Worm (Caenorhabditis elegans) whole organism, L3 larva: ENCODE results near the gene clic-1.

Source experiments
- ZK546.5 ChIP-seq: sonication (generic microtip); optimal IDR thresholded peaks from 2 replicates; lab custom pipeline; 2017; ENCODE audit warnings: missing biosample characterization, missing genetic modification characterization
- aly-2 ChIP-seq: fragments of 150-350 bp; optimal IDR thresholded peaks from 2 replicates; lab custom pipeline; 2014; ENCODE audit warnings: missing biosample characterization, missing genetic modification characterization
- ama-1 ChIP-seq: fragments of 150-350 bp; optimal IDR thresholded peaks from 2 replicates; lab custom pipeline; 2018
- ceh-16 ChIP-seq: sonication (generic microtip); optimal IDR thresholded peaks from 2 replicates; lab custom pipeline; 2017; ENCODE audit warnings: missing biosample characterization, missing genetic modification characterization
- ceh-28 ChIP-seq: fragments of 150-350 bp; optimal IDR thresholded peaks from 2 replicates; lab custom pipeline; 2014; ENCODE audit warnings: missing biosample characterization, missing genetic modification reagents, missing genetic modification characterization
- ceh-82 ChIP-seq: fragments of 150-350 bp; optimal IDR thresholded peaks from 2 replicates; lab custom pipeline; 2014; ENCODE audit warnings: missing biosample characterization, missing genetic modification characterization
- ceh-9 ChIP-seq: sonication (generic microtip); optimal IDR thresholded peaks from 2 replicates; lab custom pipeline; 2018; ENCODE audit warnings: missing biosample characterization, missing genetic modification characterization
- daf-12 ChIP-seq: fragments of 150-350 bp; optimal IDR thresholded peaks from 2 replicates; lab custom pipeline; 2014; ENCODE audit warnings: missing biosample characterization, missing genetic modification reagents, missing genetic modification characterization
- egl-27 ChIP-seq: sonication (generic microtip); optimal IDR thresholded peaks from 4 replicates; lab custom pipeline; 2017; ENCODE audit warnings: missing biosample characterization, missing genetic modification reagents, missing genetic modification characterization
- egl-5 ChIP-seq: fragments of 150-350 bp; optimal IDR thresholded peaks from 2 replicates; lab custom pipeline; 2017; ENCODE audit warnings: missing biosample characterization, missing genetic modification reagents, missing genetic modification characterization, inconsistent platforms
- elt-1 ChIP-seq: fragments of 150-350 bp; optimal IDR thresholded peaks from 2 replicates; lab custom pipeline; 2014; ENCODE audit warnings: missing biosample characterization, missing genetic modification characterization
- elt-2 ChIP-seq: sonication (generic microtip); optimal IDR thresholded peaks from 2 replicates; lab custom pipeline; 2016; ENCODE audit warnings: missing genetic modification reagents, mild to moderate bottlenecking, missing genetic modification characterization, missing compliant biosample characterization
- elt-3 ChIP-seq, 3 experiments: fragments of 150-350 bp in 1 of 3; sonication (generic microtip) in 2 of 3; optimal IDR thresholded peaks; 2 replicates in 2 of 3; 4 replicates in 1 of 3; lab custom pipeline; 2014 to 2017; ENCODE audit warnings: missing biosample characterization in 3 of 3, missing genetic modification characterization in 3 of 3
- eor-1 ChIP-seq, 2 experiments: fragments of 150-350 bp; optimal IDR thresholded peaks; 2 replicates each; lab custom pipeline; 2014 to 2018; ENCODE audit warnings: missing biosample characterization in 2 of 2, missing genetic modification characterization in 2 of 2
- fkh-10 ChIP-seq: sonication (generic microtip); optimal IDR thresholded peaks from 2 replicates; lab custom pipeline; 2017; ENCODE audit warnings: missing biosample characterization, missing genetic modification reagents, missing genetic modification characterization
- fkh-2 ChIP-seq: fragments of 150-350 bp; optimal IDR thresholded peaks from 2 replicates; lab custom pipeline; 2014; ENCODE audit warnings: missing biosample characterization, missing genetic modification reagents, missing genetic modification characterization
- fos-1 ChIP-seq: fragments of 150-350 bp; optimal IDR thresholded peaks from 2 replicates; lab custom pipeline; 2014; ENCODE audit warnings: missing biosample characterization, missing genetic modification characterization
- hmg-11 ChIP-seq: sonication (generic microtip); optimal IDR thresholded peaks from 2 replicates; lab custom pipeline; 2016; ENCODE audit warnings: missing genetic modification characterization, missing compliant biosample characterization
- jun-1 ChIP-seq: fragments of 150-350 bp; optimal IDR thresholded peaks from 2 replicates; lab custom pipeline; 2014; ENCODE audit warnings: missing biosample characterization, missing genetic modification reagents, missing genetic modification characterization
- lin-15B ChIP-seq: fragments of 150-350 bp; optimal IDR thresholded peaks from 2 replicates; lab custom pipeline; 2014; ENCODE audit warnings: missing biosample characterization, missing genetic modification characterization
- lin-39 ChIP-seq: fragments of 150-350 bp; optimal IDR thresholded peaks from 2 replicates; lab custom pipeline; 2018; ENCODE audit warnings: missing biosample characterization, missing genetic modification reagents, missing genetic modification characterization
- lsy-12 ChIP-seq: sonication (generic microtip); optimal IDR thresholded peaks from 2 replicates; lab custom pipeline; 2016; ENCODE audit warnings: mild to moderate bottlenecking, missing genetic modification characterization, missing compliant biosample characterization
- mdl-1 ChIP-seq: fragments of 150-350 bp; optimal IDR thresholded peaks from 2 replicates; lab custom pipeline; 2014; ENCODE audit warnings: missing biosample characterization, missing genetic modification characterization
- mml-1 ChIP-seq: fragments of 150-350 bp; sonication (generic microtip); optimal IDR thresholded peaks from 3 replicates; lab custom pipeline; 2014; ENCODE audit warnings: missing biosample characterization, missing genetic modification characterization
- nfya-1 ChIP-seq: sonication (generic microtip); optimal IDR thresholded peaks from 2 replicates; lab custom pipeline; 2017; ENCODE audit warnings: missing genetic modification characterization, mild to moderate bottlenecking, missing compliant biosample characterization, antibody characterized with exemption, moderate library complexity; ENCODE audit not compliant: insufficient read depth
- nhr-11 ChIP-seq: fragments of 150-350 bp; optimal IDR thresholded peaks from 2 replicates; lab custom pipeline; 2014; ENCODE audit warnings: missing biosample characterization, missing genetic modification characterization
- nhr-12 ChIP-seq: fragments of 150-350 bp; optimal IDR thresholded peaks from 2 replicates; lab custom pipeline; 2014; ENCODE audit warnings: missing biosample characterization, missing genetic modification characterization
- nhr-23 ChIP-seq: fragments of 150-350 bp; optimal IDR thresholded peaks from 2 replicates; lab custom pipeline; 2014; ENCODE audit warnings: missing biosample characterization, missing genetic modification reagents, missing genetic modification characterization
- nhr-25 ChIP-seq: sonication (generic microtip); optimal IDR thresholded peaks from 2 replicates; lab custom pipeline; 2017; ENCODE audit warnings: missing biosample characterization, missing genetic modification characterization
- nhr-28 ChIP-seq: fragments of 150-350 bp; optimal IDR thresholded peaks from 2 replicates; lab custom pipeline; 2014; ENCODE audit warnings: missing biosample characterization, missing genetic modification characterization
- nhr-43 ChIP-seq: sonication (generic microtip); optimal IDR thresholded peaks from 2 replicates; lab custom pipeline; 2016; ENCODE audit warnings: mild to moderate bottlenecking, missing genetic modification characterization, missing compliant biosample characterization; ENCODE audit not compliant: poor library complexity, severe bottlenecking
- nhr-67 ChIP-seq: fragments of 150-350 bp; optimal IDR thresholded peaks from 2 replicates; lab custom pipeline; 2014; ENCODE audit warnings: missing biosample characterization, missing genetic modification characterization
- nhr-76 ChIP-seq: fragments of 150-350 bp; sonication (generic microtip); optimal IDR thresholded peaks from 5 replicates; lab custom pipeline; 2014; ENCODE audit warnings: missing biosample characterization, missing genetic modification characterization
- nhr-77 ChIP-seq: fragments of 150-350 bp; optimal IDR thresholded peaks from 2 replicates; lab custom pipeline; 2014; ENCODE audit warnings: missing biosample characterization, missing genetic modification characterization
- pha-4 ChIP-seq: fragments of 150-350 bp; optimal IDR thresholded peaks from 2 replicates; lab custom pipeline; 2014; ENCODE audit warnings: missing biosample characterization, missing genetic modification reagents, missing genetic modification characterization
- pqm-1 ChIP-seq: fragments of 150-350 bp; optimal IDR thresholded peaks from 2 replicates; lab custom pipeline; 2017; ENCODE audit warnings: missing biosample characterization, missing genetic modification characterization, inconsistent platforms
- skn-1 ChIP-seq: fragments of 150-350 bp; optimal IDR thresholded peaks from 2 replicates; lab custom pipeline; 2014; ENCODE audit warnings: missing biosample characterization, missing genetic modification characterization
- snpc-4 ChIP-seq: fragments of 150-350 bp; optimal IDR thresholded peaks from 2 replicates; lab custom pipeline; 2014; ENCODE audit warnings: missing biosample characterization, missing genetic modification characterization
- tbx-2 ChIP-seq: sonication (generic microtip); optimal IDR thresholded peaks from 2 replicates; lab custom pipeline; 2016; ENCODE audit warnings: mild to moderate bottlenecking, missing genetic modification characterization, missing compliant biosample characterization
- unc-39 ChIP-seq: sonication (generic microtip); optimal IDR thresholded peaks from 4 replicates; lab custom pipeline; 2017; ENCODE audit warnings: missing biosample characterization, missing genetic modification characterization
- unc-62 ChIP-seq: fragments of 150-350 bp; sonication (generic microtip); optimal IDR thresholded peaks from 4 replicates; lab custom pipeline; 2014; ENCODE audit warnings: missing biosample characterization, missing genetic modification reagents, missing genetic modification characterization
- zag-1 ChIP-seq: fragments of 150-350 bp; optimal IDR thresholded peaks from 2 replicates; lab custom pipeline; 2014; ENCODE audit warnings: missing biosample characterization, missing genetic modification characterization
- ztf-11 ChIP-seq: fragments of 150-350 bp; optimal IDR thresholded peaks from 2 replicates; lab custom pipeline; 2014; ENCODE audit warnings: missing biosample characterization, missing genetic modification characterization
- ztf-4 ChIP-seq: fragments of 150-350 bp; optimal IDR thresholded peaks from 2 replicates; lab custom pipeline; 2014; ENCODE audit warnings: missing biosample characterization, missing genetic modification characterization

The clic-1 gene

ce11 chrV:7781511-7781910, 46.8 kb upstream of the clic-1 start, which contains the start of gene cyp-32A1:
Gene cyp-32A1 (plus strand): TSS chrV:7781811.
- TF ChIP-seq ztf-4 (tag; lab: Kevin White, UChicago) (no peak), nhr-67 (tag; lab: Kevin White, UChicago) (no peak), lin-15B (no peak), zag-1 (no peak)

DNA sequence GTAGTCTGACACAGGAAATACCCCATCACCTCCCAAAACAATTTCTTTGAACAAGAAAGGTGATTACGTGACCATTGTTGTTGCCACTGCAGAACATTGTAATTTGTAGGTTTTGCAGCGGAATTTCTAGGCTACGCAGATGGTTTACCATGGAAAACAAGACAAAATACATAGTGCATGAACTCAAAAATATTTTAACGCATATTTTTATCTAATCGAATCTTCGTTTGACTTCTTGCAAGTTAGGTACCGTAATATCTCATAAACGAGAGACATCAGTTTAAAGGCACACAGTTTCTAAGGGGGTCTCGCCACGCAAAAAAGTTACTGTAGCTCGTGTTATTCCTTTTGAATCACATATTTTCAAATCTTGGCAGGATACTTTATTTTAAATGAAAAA, 44.3 kb upstream of the clic-1 start:
- TF ChIP-seq nhr-67 (tag; lab: Kevin White, UChicago) (no peak), eor-1 (tag; optimal IDR thresholded peaks at IDR 0.05; lab: Kevin White, UChicago) (no peak), daf-12 (no peak), unc-39 (tag; lab: Kevin White, UChicago) (no peak), unc-62 (GFP tag; lab: Kevin White, UChicago) (no peak), nhr-43 (tag; lab: Kevin White, UChicago) (no peak), elt-2 (tag; lab: Kevin White, UChicago) (no peak), elt-3 (tag; optimal IDR thresholded peaks at IDR 0.05; lab: Kevin White, UChicago) (no peak), egl-5 (tag; lab: Kevin White, UChicago) (no peak), skn-1 (tag; lab: Kevin White, UChicago) (no peak)

ce11 chrV:7777098-7777497, 42.4 kb upstream of the clic-1 start, which contains the start of gene C26F1.3:
Gene C26F1.3 (plus strand): TSS chrV:7777300.
- TF ChIP-seq fos-1 (tag; lab: Kevin White, UChicago) (no peak), ceh-28 (tag; lab: Kevin White, UChicago) (no peak), fkh-2 (no peak), egl-5 (tag; lab: Kevin White, UChicago) (no peak), nhr-11 (tag; lab: Kevin White, UChicago) (no peak), mdl-1 (tag; lab: Kevin White, UChicago) (no peak), nhr-67 (tag; lab: Kevin White, UChicago) (no peak), nhr-12 (tag; lab: Kevin White, UChicago) (no peak), pqm-1 (tag; lab: Kevin White, UChicago) (no peak), ceh-16 (tag; lab: Kevin White, UChicago) (no peak), ztf-11 (tag; lab: Kevin White, UChicago) (no peak), fkh-10 (GFP tag; lab: Kevin White, UChicago) (no peak)

DNA sequence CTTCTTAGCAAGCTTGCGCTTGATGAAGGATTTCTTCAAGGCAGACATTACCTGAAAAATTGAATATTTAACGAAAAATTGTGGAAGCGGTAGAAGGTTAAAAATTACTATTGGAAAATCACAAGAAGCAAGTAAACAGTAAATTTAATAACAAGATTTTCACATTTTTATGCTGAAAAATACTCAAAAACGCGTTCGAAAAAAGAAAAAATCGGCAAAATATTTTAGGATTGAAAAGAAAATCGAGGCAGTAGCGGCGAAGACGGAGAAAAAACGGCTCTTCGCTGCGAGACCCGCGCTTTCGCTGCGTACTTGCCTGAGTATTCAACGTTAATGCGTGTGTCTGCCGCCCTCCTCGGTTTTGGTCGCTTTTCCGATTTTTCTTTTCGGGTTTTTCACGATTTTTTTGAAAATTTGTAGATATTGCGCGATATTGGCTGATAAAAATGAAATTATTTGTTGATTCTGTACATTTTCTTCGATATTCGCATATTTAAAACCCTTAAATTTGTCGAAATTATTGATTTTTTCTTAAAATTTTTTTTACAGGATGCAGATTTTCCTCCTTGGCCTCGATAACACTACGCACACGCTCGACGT, 41.4 kb upstream of the clic-1 start, which contains the start of the genes rpl-39 and rps-30:
rpl-39 (minus strand) TSS at position 51 of the 600 bp plus-strand sequence.
rps-30 (plus strand) TSS at position 550 of the 600 bp plus-strand sequence.
- TF ChIP-seq mml-1 (tag; lab: Kevin White, UChicago) = no peak
- peak; percentile 41 for TF ChIP-seq tbx-2 (tag; lab: Kevin White, UChicago)
- TF ChIP-seq pha-4 (tag; lab: Kevin White, UChicago) = peak; percentile 94
- TF ChIP-seq lin-15B = peak; percentile 91
- peak; percentile 88 for TF ChIP-seq nhr-25 (tag; lab: Kevin White, UChicago)
- TF ChIP-seq nfya-1 (tag; lab: Kevin White, UChicago) = peak; percentile 92
- no peak for TF ChIP-seq daf-12
- peak; percentile 25 for TF ChIP-seq elt-1 (tag; lab: Kevin White, UChicago)
- TF ChIP-seq fkh-10 (GFP tag; lab: Kevin White, UChicago) = peak; percentile 19
- no peak for TF ChIP-seq ztf-11 (tag; lab: Kevin White, UChicago)
- TF ChIP-seq skn-1 (tag; lab: Kevin White, UChicago) = peak; percentile 73
- TF ChIP-seq pqm-1 (tag; lab: Kevin White, UChicago) = peak; percentile 69
- peak; percentile 43 for TF ChIP-seq ceh-28 (tag; lab: Kevin White, UChicago)
- no peak for TF ChIP-seq nhr-12 (tag; lab: Kevin White, UChicago)
- TF ChIP-seq nhr-23 (tag; lab: Kevin White, UChicago) = peak; percentile 88
- TF ChIP-seq nhr-77 (tag; lab: Kevin White, UChicago) = peak; percentile 54
- TF ChIP-seq fkh-2 = no peak
- peak; percentile 66 for TF ChIP-seq jun-1
- TF ChIP-seq ama-1 = peak; percentile 59
- no peak for TF ChIP-seq fos-1 (tag; lab: Kevin White, UChicago)
- TF ChIP-seq lsy-12 (tag; lab: Kevin White, UChicago) = peak; percentile 70
- TF ChIP-seq nhr-76 (tag; lab: Kevin White, UChicago) = no peak
- peak; percentile 77 for TF ChIP-seq ceh-82 (tag; lab: Kevin White, UChicago)
- TF ChIP-seq ceh-9 (tag; lab: Kevin White, UChicago) = no peak
- peak; percentile 49 for TF ChIP-seq nhr-43 (tag; lab: Kevin White, UChicago)
- TF ChIP-seq elt-2 (tag; lab: Kevin White, UChicago) = peak; percentile 65
- no peak for TF ChIP-seq aly-2 (tag; lab: Kevin White, UChicago)
- no peak for TF ChIP-seq nhr-67 (tag; lab: Kevin White, UChicago)
- TF ChIP-seq egl-5 (tag; lab: Kevin White, UChicago) = no peak
- no peak for TF ChIP-seq nhr-28 (tag; lab: Kevin White, UChicago)
- TF ChIP-seq lin-39 = peak; percentile 93
- no peak for TF ChIP-seq zag-1
- TF ChIP-seq ZK546.5 (tag; lab: Kevin White, UChicago) = no peak
- no peak for TF ChIP-seq egl-27 (tag; lab: Kevin White, UChicago)
- no peak for TF ChIP-seq unc-39 (tag; lab: Kevin White, UChicago)
- TF ChIP-seq ceh-16 (tag; lab: Kevin White, UChicago) = no peak
- TF ChIP-seq hmg-11 (tag; lab: Kevin White, UChicago) = peak; percentile 89
- TF ChIP-seq snpc-4 (tag; lab: Kevin White, UChicago) = peak; percentile 62
- no peak for TF ChIP-seq ztf-4 (tag; lab: Kevin White, UChicago)
